Worm (Caenorhabditis elegans) whole organism, L1 larva: ENCODE data around the gene F53F8.7.
A peak's percentile ranks its signal among the peaks of the same experiment; 100 is the strongest.

Experiments used
- C16A3.4 ChIP-seq: fragments of 150-350 bp; optimal IDR thresholded peaks from 2 replicates; lab custom pipeline; 2014; ENCODE audit warnings: missing biosample characterization, missing genetic modification characterization
- blmp-1 ChIP-seq: fragments of 150-350 bp; optimal IDR thresholded peaks from 2 replicates; lab custom pipeline; 2014; ENCODE audit warnings: missing biosample characterization, missing genetic modification characterization
- ceh-63 ChIP-seq: fragments of 200-800 bp; sonication (Bioruptor generic); optimal IDR thresholded peaks from 2 replicates; lab custom pipeline; 2018; ENCODE audit warnings: mild to moderate bottlenecking, missing genetic modification characterization, missing compliant biosample characterization
- ceh-82 ChIP-seq, 3 experiments: fragments of 150-350 bp in 1 of 3; sonication (generic microtip) in 2 of 3; optimal IDR thresholded peaks; 2 replicates each; lab custom pipeline; 2014 to 2017; ENCODE audit warnings: missing biosample characterization in 3 of 3, missing genetic modification characterization in 3 of 3
- ceh-88 ChIP-seq: fragments of 200-800 bp; sonication (Bioruptor generic); IDR thresholded peaks from 2 replicates; pipeline ENCODE4 v1.3.6; 2022; ENCODE audit warnings: missing genetic modification characterization, missing compliant biosample characterization
- ces-1 ChIP-seq: fragments of 150-350 bp; optimal IDR thresholded peaks from 2 replicates; lab custom pipeline; 2014; ENCODE audit warnings: missing biosample characterization, missing genetic modification reagents, missing genetic modification characterization
- dpl-1 ChIP-seq, 3 experiments: fragments of 150-350 bp in 2 of 3; sonication (generic microtip) in 1 of 3; optimal IDR thresholded peaks; 2 replicates each; lab custom pipeline; 2014 to 2017; ENCODE audit warnings: missing biosample characterization in 3 of 3, missing genetic modification characterization in 3 of 3, missing genetic modification reagents in 3 of 3
- efl-1 ChIP-seq, 4 experiments: fragments of 150-350 bp; optimal IDR thresholded peaks in 3 of 4; peaks in 1 of 4; 1 replicate in 1 of 4; 2 replicates in 3 of 4; lab custom pipeline; 2014; ENCODE audit warnings: missing biosample characterization in 2 of 4, missing genetic modification characterization in 2 of 4, missing genetic modification reagents in 2 of 4
- egl-27 ChIP-seq, 2 experiments: fragments of 150-350 bp in 1 of 2; sonication (generic microtip); optimal IDR thresholded peaks; 3 replicates each; lab custom pipeline; 2017 to 2018; ENCODE audit warnings: missing biosample characterization in 2 of 2, missing genetic modification characterization in 2 of 2, missing genetic modification reagents in 2 of 2
- elt-2 ChIP-seq: sonication (generic microtip); optimal IDR thresholded peaks from 2 replicates; lab custom pipeline; 2016; ENCODE audit warnings: missing genetic modification characterization, mild to moderate bottlenecking, inconsistent platforms, missing compliant biosample characterization, missing genetic modification reagents
- elt-3 ChIP-seq, 6 experiments: fragments of 150-350 bp in 1 of 6; sonication (generic microtip); optimal IDR thresholded peaks; 2 replicates each; lab custom pipeline; 2017 to 2018; ENCODE audit warnings: missing biosample characterization in 6 of 6, missing genetic modification characterization in 6 of 6, inconsistent platforms in 1 of 6
- grh-1 ChIP-seq: fragments of 200-800 bp; sonication (Bioruptor generic); IDR thresholded peaks from 2 replicates; pipeline ENCODE4 v1.3.6; 2022; ENCODE audit warnings: missing genetic modification reagents, missing genetic modification characterization, missing compliant biosample characterization
- hlh-17 ChIP-seq: fragments of 200-800 bp; sonication (Bioruptor generic); optimal IDR thresholded peaks from 2 replicates; lab custom pipeline; 2018; ENCODE audit warnings: missing genetic modification characterization, mild to moderate bottlenecking, missing compliant biosample characterization, moderate library complexity, borderline replicate concordance
- hlh-4 ChIP-seq: sonication (generic microtip); optimal IDR thresholded peaks from 2 replicates; lab custom pipeline; 2016; ENCODE audit warnings: mild to moderate bottlenecking, missing genetic modification characterization, missing compliant biosample characterization
- hpl-2 ChIP-seq: fragments of 150-350 bp; optimal IDR thresholded peaks from 2 replicates; lab custom pipeline; 2014; ENCODE audit warnings: missing biosample characterization, missing genetic modification reagents, missing genetic modification characterization
- irx-1 ChIP-seq: sonication (generic microtip); optimal IDR thresholded peaks from 2 replicates; lab custom pipeline; 2016; ENCODE audit warnings: missing genetic modification characterization, missing compliant biosample characterization
- jun-1 ChIP-seq: fragments of 150-350 bp; optimal IDR thresholded peaks from 2 replicates; lab custom pipeline; 2014; ENCODE audit warnings: missing biosample characterization, missing genetic modification reagents, missing genetic modification characterization
- lin-13 ChIP-seq: fragments of 150-350 bp; optimal IDR thresholded peaks from 2 replicates; lab custom pipeline; 2014; ENCODE audit warnings: missing biosample characterization, missing genetic modification reagents, missing genetic modification characterization
- lin-14 ChIP-seq: fragments of 200-800 bp; sonication (Bioruptor generic); optimal IDR thresholded peaks from 2 replicates; lab custom pipeline; 2018; ENCODE audit warnings: mild to moderate bottlenecking, missing genetic modification characterization, moderate library complexity, missing compliant biosample characterization
- lin-35 ChIP-seq, 2 experiments: fragments of 150-350 bp; optimal IDR thresholded peaks; 2 replicates each; lab custom pipeline; 2014; ENCODE audit warnings: missing biosample characterization in 2 of 2, missing genetic modification characterization in 2 of 2, missing genetic modification reagents in 2 of 2
- lsy-2 ChIP-seq, 2 experiments: fragments of 150-350 bp; optimal IDR thresholded peaks; 2 replicates each; lab custom pipeline; 2014; ENCODE audit warnings: missing biosample characterization in 2 of 2, missing genetic modification characterization in 2 of 2
- mdl-1 ChIP-seq, 2 experiments: fragments of 150-350 bp; optimal IDR thresholded peaks; 2 replicates each; lab custom pipeline; 2014 to 2017; ENCODE audit warnings: missing biosample characterization in 2 of 2, missing genetic modification characterization in 2 of 2, inconsistent platforms in 1 of 2
- mep-1 ChIP-seq: fragments of 150-350 bp; optimal IDR thresholded peaks from 2 replicates; lab custom pipeline; 2014; ENCODE audit warnings: missing biosample characterization, missing genetic modification characterization
- nhr-19 ChIP-seq: fragments of 200-800 bp; sonication (Bioruptor generic); conservative IDR thresholded peaks from 2 replicates; pipeline ENCODE4 v1.3.6; 2022; ENCODE audit warnings: missing genetic modification characterization, missing compliant biosample characterization
- nhr-20 ChIP-seq: sonication (generic microtip); optimal IDR thresholded peaks from 2 replicates; lab custom pipeline; 2016; ENCODE audit warnings: mild to moderate bottlenecking, missing genetic modification characterization, missing compliant biosample characterization
- nhr-237 ChIP-seq: fragments of 150-350 bp; optimal IDR thresholded peaks from 2 replicates; lab custom pipeline; 2014; ENCODE audit warnings: missing biosample characterization, missing genetic modification characterization
- nhr-47 ChIP-seq: sonication (generic microtip); optimal IDR thresholded peaks from 2 replicates; lab custom pipeline; 2016; ENCODE audit warnings: mild to moderate bottlenecking, missing genetic modification characterization, moderate library complexity, missing compliant biosample characterization
- nhr-71 ChIP-seq: sonication (generic microtip); optimal IDR thresholded peaks from 2 replicates; lab custom pipeline; 2016; ENCODE audit warnings: mild to moderate bottlenecking, missing genetic modification characterization, moderate library complexity, missing compliant biosample characterization
- nhr-76 ChIP-seq: sonication (generic microtip); optimal IDR thresholded peaks from 2 replicates; lab custom pipeline; 2017; ENCODE audit warnings: missing biosample characterization, missing genetic modification characterization
- nhr-84 ChIP-seq: sonication (generic microtip); optimal IDR thresholded peaks from 2 replicates; lab custom pipeline; 2017; ENCODE audit warnings: missing biosample characterization, missing genetic modification characterization
- nhr-85 ChIP-seq: sonication (generic microtip); peaks from one replicate; lab custom pipeline; 2016; ENCODE audit warnings: missing genetic modification characterization, inconsistent platforms, missing compliant biosample characterization
- nhr-90 ChIP-seq: sonication (generic microtip); optimal IDR thresholded peaks from 2 replicates; lab custom pipeline; 2016; ENCODE audit warnings: mild to moderate bottlenecking, missing genetic modification characterization, missing compliant biosample characterization; ENCODE audit not compliant: poor library complexity
- pqm-1 ChIP-seq: sonication (generic microtip); optimal IDR thresholded peaks from 3 replicates; lab custom pipeline; 2017; ENCODE audit warnings: missing biosample characterization, missing genetic modification characterization
- skn-1 ChIP-seq: fragments of 150-350 bp; optimal IDR thresholded peaks from 2 replicates; lab custom pipeline; 2014; ENCODE audit warnings: missing biosample characterization, missing genetic modification characterization
- snpc-4 ChIP-seq: fragments of 150-350 bp; optimal IDR thresholded peaks from 2 replicates; lab custom pipeline; 2014; ENCODE audit warnings: missing biosample characterization, missing genetic modification characterization
- snu-23 ChIP-seq: sonication (generic microtip); optimal IDR thresholded peaks from 2 replicates; lab custom pipeline; 2016; ENCODE audit warnings: missing genetic modification characterization, missing compliant biosample characterization
- sup-37 ChIP-seq: fragments of 200-800 bp; sonication (Bioruptor generic); optimal IDR thresholded peaks from 2 replicates; lab custom pipeline; 2018; ENCODE audit warnings: mild to moderate bottlenecking, missing genetic modification characterization, missing compliant biosample characterization
- tbx-2 ChIP-seq: sonication (generic microtip); optimal IDR thresholded peaks from 2 replicates; lab custom pipeline; 2016; ENCODE audit warnings: missing genetic modification characterization, missing compliant biosample characterization
- unc-130 ChIP-seq: fragments of 150-350 bp; optimal IDR thresholded peaks from 2 replicates; lab custom pipeline; 2017; ENCODE audit warnings: missing biosample characterization, missing genetic modification characterization, inconsistent platforms
- unc-98 ChIP-seq: fragments of 200-800 bp; sonication (Bioruptor generic); IDR thresholded peaks from 2 replicates; pipeline ENCODE4 v1.3.6; 2022; ENCODE audit warnings: missing genetic modification characterization, missing compliant biosample characterization
- ztf-11 ChIP-seq, 2 experiments: sonication (generic microtip); optimal IDR thresholded peaks; 2 replicates each; lab custom pipeline; 2016 to 2017; ENCODE audit warnings: missing genetic modification characterization in 2 of 2, missing biosample characterization in 1 of 2, missing compliant biosample characterization in 1 of 2

Gene F53F8.7

ce11 chrV:20698266-20698665, at the start of gene F53F8.7:
F53F8.7 (minus strand) TSS chrV:20698366.
- TF ChIP-seq elt-3 (tag; optimal IDR thresholded peaks at IDR 0.05; lab: Kevin White, UChicago) (no peak), elt-2 (tag; lab: Kevin White, UChicago) (no peak), snpc-4 (tag; lab: Kevin White, UChicago) (no peak), ces-1 (GFP tag; lab: Kevin White, UChicago) (no peak), snu-23 (GFP tag; lab: Kevin White, UChicago) (no peak), hpl-2 (GFP tag; lab: Kevin White, UChicago) (no peak)

ce11 chrV:20747964-20748363, 49.8 kb upstream of the F53F8.7 start:
- no peak for TF ChIP-seq hlh-17

ce11 chrV:20746805-20747204, 48.6 kb upstream of the F53F8.7 start:
- TF ChIP-seq efl-1 (optimal IDR thresholded peaks at IDR 0.05; lab: Kevin White, UChicago) (no peak), efl-1 (GFP tag; optimal IDR thresholded peaks at IDR 0.05 in 1 of 2; lab: Kevin White, UChicago) (peak in 1 of 2 experiments; percentile 72), mdl-1 (tag; optimal IDR thresholded peaks at IDR 0.05; lab: Kevin White, UChicago) (no peak)
- TF ChIP-seq, all 84 proteins: peak for 1

DNA sequence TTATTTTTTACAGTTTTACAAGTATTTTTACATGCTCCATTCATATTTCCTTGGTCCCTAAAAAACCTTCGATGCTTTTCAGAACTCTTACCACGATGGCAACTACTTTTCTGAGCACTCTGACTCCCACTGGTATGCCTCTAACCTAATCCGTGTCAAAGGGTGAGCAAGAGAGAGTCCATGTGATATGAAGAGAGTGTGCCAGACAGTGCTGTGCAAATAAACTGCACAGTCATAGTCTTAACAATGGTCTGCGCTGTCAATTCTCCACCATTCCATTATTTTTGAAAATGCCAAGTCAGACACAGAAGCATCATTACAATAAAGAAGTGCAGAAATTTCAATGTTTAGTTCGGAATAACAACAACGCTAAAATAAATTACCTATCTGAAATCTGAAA, 47.1 kb upstream of the F53F8.7 start:
- TF ChIP-seq efl-1 (optimal IDR thresholded peaks at IDR 0.05; lab: Kevin White, UChicago) (no peak), efl-1 (GFP tag; optimal IDR thresholded peaks at IDR 0.05 in 1 of 2; lab: Kevin White, UChicago) (peak in 1 of 2 experiments; percentile 8), ces-1 (GFP tag; lab: Kevin White, UChicago) (no peak)

ce11 chrV:20744290-20744837, 46.2 kb upstream of the F53F8.7 start, which contains the start of gene dnj-25:
dnj-25 (minus strand) TSS chrV:20744346.
- no peak for TF ChIP-seq snpc-4 (tag; lab: Kevin White, UChicago)
- no peak for TF ChIP-seq nhr-85 (tag; lab: Kevin White, UChicago)
- TF ChIP-seq lin-35 (GFP tag; optimal IDR thresholded peaks at IDR 0.05; lab: Kevin White, UChicago) = peak; percentile 19 to 50
- peak; percentile 35 to 46 for TF ChIP-seq efl-1 (optimal IDR thresholded peaks at IDR 0.05; lab: Kevin White, UChicago)
- peak; percentile 31 to 89 for TF ChIP-seq efl-1 (GFP tag; optimal IDR thresholded peaks at IDR 0.05 in 1 of 2; lab: Kevin White, UChicago)
- peak; percentile 37 for TF ChIP-seq skn-1 (tag; lab: Kevin White, UChicago)
- no peak for TF ChIP-seq ceh-63
- no peak for TF ChIP-seq nhr-76 (tag; lab: Kevin White, UChicago)
- no peak for TF ChIP-seq nhr-237 (tag; lab: Kevin White, UChicago)
- TF ChIP-seq snu-23 (GFP tag; lab: Kevin White, UChicago) = peak; percentile 47
- peak; percentile 14 for TF ChIP-seq nhr-20 (tag; lab: Kevin White, UChicago)
- peak; percentile 10 for TF ChIP-seq nhr-47
- no peak for TF ChIP-seq sup-37
- no peak for TF ChIP-seq tbx-2 (tag; lab: Kevin White, UChicago)
- TF ChIP-seq lin-13 (GFP tag; lab: Kevin White, UChicago) = no peak
- peak; percentile 35 for TF ChIP-seq nhr-71 (tag; lab: Kevin White, UChicago)
- TF ChIP-seq lin-14 (GFP tag; lab: Kevin White, UChicago) = peak; percentile 47
- no peak for TF ChIP-seq irx-1 (tag; lab: Kevin White, UChicago)
- TF ChIP-seq dpl-1 (GFP tag; optimal IDR thresholded peaks at IDR 0.05; lab: Kevin White, UChicago) = peak in 1 of 3 experiments; percentile 41
- TF ChIP-seq hlh-4 (tag; lab: Kevin White, UChicago) = no peak
- TF ChIP-seq ceh-82 (tag; optimal IDR thresholded peaks at IDR 0.05; lab: Kevin White, UChicago) = peak in 1 of 3 experiments; percentile 31
- peak; percentile 95 for TF ChIP-seq blmp-1 (tag; lab: Kevin White, UChicago)
- TF ChIP-seq jun-1 (tag; lab: Kevin White, UChicago) = no peak
- TF ChIP-seq nhr-84 = no peak
- TF ChIP-seq ztf-11 (tag; optimal IDR thresholded peaks at IDR 0.05; lab: Kevin White, UChicago) = no peak
- TF ChIP-seq unc-130 (tag; lab: Kevin White, UChicago) = no peak
- TF ChIP-seq ceh-88 (GFP tag; lab: Robert Waterston, UW) = no peak
- TF ChIP-seq nhr-19 (GFP tag; lab: Robert Waterston, UW) = no peak
- TF ChIP-seq C16A3.4 (tag; lab: Kevin White, UChicago) = peak; percentile 7
- peak; percentile 37 to 52 for TF ChIP-seq lsy-2 (tag; optimal IDR thresholded peaks at IDR 0.05; lab: Kevin White, UChicago)
- no peak for TF ChIP-seq pqm-1 (tag; lab: Kevin White, UChicago)
- TF ChIP-seq egl-27 (tag; optimal IDR thresholded peaks at IDR 0.05; lab: Kevin White, UChicago) = no peak
- TF ChIP-seq mep-1 = peak; percentile 51
- no peak for TF ChIP-seq unc-98 (GFP tag; lab: Robert Waterston, UW)
- TF ChIP-seq grh-1 (GFP tag; lab: Robert Waterston, UW) = peak; percentile 62
- no peak for TF ChIP-seq nhr-90
